Fruit fly (Drosophila melanogaster) ovary, adult (tissue): ENCODE data around the gene Fst.
A peak's percentile ranks its signal among the peaks of the same experiment; 100 is the strongest.

Experiments
- CG17801 ChIP-seq: fragments of 200-800 bp; optimal IDR thresholded peaks from 2 replicates; lab custom pipeline; 2019; ENCODE audit warnings: missing biosample characterization, mild to moderate bottlenecking, missing genetic modification characterization, moderate library complexity; ENCODE audit not compliant: partially characterized antibody

Gene Fst

dm6 chr3R:9640313-9640712 lies 5.6 kb downstream of the Fst start:
- no peak for TF ChIP-seq CG17801 (GFP tag; lab: Kevin White, UChicago)

- no peak for TF ChIP-seq CG17801 (GFP tag; lab: Kevin White, UChicago)
Measured at dm6 chr3R:9637882-9638281, 8.1 kb downstream of the Fst start, which contains the start of gene Dh44. Gene Dh44, plus strand, starts transcription at chr3R:9638182.

dm6 chr3R:9637361-9637760 lies 8.6 kb downstream of the Fst start, which contains the start of gene Scm:
Gene Scm, minus strand, starts transcription at chr3R:9637611.
- TF ChIP-seq CG17801 (GFP tag; lab: Kevin White, UChicago) = peak; percentile 47

DNA sequence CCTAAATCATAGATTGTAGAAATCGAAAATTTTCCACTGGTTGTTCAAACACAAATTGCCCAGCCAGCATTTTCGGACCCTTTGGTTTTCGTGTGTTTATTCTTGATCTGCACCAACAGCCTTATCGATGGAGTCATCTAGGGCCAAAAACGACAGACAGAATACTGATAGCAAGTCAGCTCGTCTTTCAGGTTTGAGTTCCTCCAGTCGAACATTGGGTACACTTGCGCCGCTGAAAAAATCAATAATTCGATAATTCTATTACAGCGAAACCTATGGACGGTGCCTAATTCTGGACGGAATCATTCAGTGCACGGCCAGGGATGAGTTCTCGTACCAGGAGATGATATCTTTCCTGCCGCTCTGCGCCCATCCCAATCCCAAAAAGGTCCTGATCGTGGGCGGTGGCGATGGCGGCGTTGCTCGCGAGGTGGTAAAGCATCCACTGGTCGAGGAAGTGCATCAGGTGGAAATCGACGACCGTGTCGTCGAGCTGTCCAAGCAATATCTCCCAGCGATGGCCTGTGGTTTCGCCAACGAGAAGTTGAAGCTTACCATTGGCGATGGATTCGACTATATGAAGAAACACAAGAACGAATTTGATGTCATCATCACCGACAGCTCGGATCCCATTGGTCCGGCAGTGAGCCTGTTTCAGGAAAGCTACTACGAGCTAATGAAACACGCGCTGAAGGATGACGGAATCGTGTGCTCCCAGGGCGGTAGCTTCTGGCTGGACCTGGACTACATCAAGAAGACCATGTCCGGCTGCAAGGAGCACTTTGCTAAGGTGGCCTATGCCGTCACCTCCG lies 13.6 kb downstream of the Fst start:
- TF ChIP-seq CG17801 (GFP tag; lab: Kevin White, UChicago) = no peak

DNA sequence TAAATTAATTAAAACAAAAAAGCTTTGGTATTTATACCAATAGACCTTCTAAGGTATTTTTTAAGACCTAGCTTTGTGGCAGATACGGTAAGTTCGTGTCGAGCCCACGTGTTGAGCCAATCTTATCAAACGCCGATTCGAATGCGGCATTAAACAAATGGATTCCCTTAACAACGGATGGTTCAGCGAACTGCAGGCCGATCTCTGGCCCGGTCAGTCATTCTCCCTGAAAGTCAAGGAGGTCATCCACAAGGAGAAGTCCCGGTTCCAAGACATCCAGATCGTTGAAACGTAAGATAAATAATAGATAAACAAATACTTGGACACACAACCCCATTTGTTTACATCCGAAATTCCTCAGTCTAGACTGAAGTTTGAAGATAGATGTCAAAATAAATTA lies 14.4 kb downstream of the Fst start, which contains the start of gene SpdS:
TSS of gene SpdS (plus strand) at position 78 of the 400 bp plus-strand sequence.
- TF ChIP-seq CG17801 (GFP tag; lab: Kevin White, UChicago) = no peak

- peak; percentile 73 for TF ChIP-seq CG17801 (GFP tag; lab: Kevin White, UChicago)
Measured at dm6 chr3R:9630633-9631095, 15.3 kb downstream of the Fst start, which contains the start of gene Calr. Gene Calr, minus strand, starts transcription at chr3R:9630851.

DNA sequence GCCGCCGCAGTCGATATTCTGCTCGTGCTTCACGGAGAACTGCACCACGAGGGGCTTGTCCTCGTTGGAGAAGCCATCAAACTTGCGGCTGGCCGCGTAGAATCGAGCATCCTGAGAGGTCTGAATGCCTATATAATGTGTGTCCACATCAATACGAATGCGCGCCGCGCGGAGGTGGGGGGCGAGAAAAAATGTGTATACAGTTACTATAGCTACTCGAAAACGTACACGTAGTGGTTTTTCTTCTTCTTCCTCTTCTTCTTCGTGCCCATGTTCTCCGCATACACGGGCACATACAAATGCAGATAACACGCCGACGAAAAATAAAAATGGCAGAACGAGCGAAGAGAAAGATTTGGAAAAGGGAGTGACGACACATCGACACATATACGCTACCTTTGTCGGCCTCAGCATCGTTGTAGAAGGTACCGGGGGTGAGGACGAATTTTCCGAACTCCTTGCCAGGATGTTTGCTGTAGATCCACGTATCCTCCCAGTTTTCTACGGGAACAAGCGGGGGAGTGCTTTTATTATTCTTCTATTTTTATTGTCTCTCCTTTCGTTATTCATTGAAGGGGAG lies 15.8 kb downstream of the Fst start:
- no peak for TF ChIP-seq CG17801 (GFP tag; lab: Kevin White, UChicago)

dm6 chr3R:9628607-9629006 lies 17.3 kb downstream of the Fst start:
- no peak for TF ChIP-seq CG17801 (GFP tag; lab: Kevin White, UChicago)

DNA sequence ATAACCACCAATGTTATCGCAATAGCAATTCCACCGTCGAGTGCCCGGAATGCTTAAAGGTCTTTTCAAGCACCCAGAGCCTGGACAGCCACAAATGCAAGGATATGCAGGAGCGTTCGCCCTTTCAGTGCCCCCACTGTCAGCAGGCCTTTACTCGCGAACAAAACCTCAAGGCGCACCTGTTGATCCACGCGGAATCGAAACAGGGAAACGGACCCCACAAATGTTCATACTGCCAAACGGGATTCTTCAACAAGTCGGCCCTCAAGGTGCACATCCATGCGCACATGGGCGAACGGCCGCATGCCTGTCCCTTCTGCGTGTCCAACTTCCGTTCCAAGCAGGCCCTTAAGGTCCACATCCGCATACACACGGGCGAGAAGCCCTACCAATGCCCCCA lies 17.9 kb downstream of the Fst start:
- TF ChIP-seq CG17801 (GFP tag; lab: Kevin White, UChicago) = no peak

dm6 chr3R:9626880-9627401 lies 19.0 kb downstream of the Fst start, which contains the start of the genes CG9427 and CG8319:
Gene CG9427, minus strand, starts transcription at chr3R:9626930.
Gene CG8319, plus strand, starts transcription at chr3R:9627321.
- TF ChIP-seq CG17801 (GFP tag; lab: Kevin White, UChicago) = peak; percentile 77

DNA sequence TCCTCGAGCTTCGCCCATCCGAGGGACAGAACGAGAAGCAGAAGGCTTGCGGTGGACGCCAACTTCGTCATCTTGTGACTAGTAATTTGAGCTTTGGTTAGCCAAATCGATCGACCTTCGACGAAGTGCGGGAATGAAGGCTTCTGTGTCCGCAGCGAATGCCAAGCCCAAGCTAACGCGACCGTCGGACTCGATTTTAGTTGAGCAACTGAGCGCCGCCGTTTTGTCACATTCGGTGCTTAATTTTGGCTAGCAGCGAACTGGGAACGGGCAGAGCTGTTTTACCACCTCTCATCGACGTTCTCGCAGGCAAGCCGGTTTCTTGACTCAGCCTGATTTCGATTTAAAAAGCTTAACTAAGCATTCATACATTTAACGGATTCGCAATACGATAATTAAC lies 19.7 kb downstream of the Fst start:
- TF ChIP-seq CG17801 (GFP tag; lab: Kevin White, UChicago) = no peak

DNA sequence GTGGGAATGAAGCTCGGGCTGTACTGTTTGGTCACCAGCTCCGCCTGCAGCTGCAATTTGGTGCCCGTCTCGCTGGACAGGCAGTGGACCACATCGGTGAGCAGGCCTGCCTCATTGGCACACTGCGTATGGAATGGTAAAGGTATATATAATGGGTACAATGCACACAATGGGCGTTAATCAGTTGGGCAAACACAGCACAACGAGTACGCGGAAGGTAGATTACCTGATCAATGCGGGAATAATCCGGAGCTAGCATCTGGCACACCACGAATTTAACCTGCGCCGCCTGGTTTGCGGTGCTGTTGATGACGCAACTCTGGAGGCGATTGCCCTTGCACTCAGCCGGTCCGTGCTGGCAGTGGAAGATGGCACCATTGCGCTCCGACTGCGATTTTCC lies 20.5 kb downstream of the Fst start:
- no peak for TF ChIP-seq CG17801 (GFP tag; lab: Kevin White, UChicago)

DNA sequence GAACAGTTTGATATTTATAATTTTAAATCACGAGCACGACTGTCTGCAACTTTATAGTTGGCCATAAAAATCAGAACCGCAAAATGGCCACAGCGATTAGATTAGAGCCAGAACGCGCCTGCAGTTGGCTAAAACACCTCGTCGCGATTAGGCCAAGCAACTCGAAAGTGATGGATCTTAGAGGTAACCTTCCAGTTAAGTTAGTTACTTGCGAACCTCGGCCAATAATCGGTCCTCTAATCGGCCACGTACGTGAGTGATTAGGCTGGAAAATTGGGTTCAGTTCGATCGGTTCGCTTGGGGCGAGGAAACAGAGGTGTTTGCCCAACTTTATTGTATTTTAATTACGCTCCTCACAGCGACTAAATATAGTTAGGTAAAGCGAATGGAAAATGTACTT lies 25.7 kb downstream of the Fst start:
- TF ChIP-seq CG17801 (GFP tag; lab: Kevin White, UChicago) = no peak

DNA sequence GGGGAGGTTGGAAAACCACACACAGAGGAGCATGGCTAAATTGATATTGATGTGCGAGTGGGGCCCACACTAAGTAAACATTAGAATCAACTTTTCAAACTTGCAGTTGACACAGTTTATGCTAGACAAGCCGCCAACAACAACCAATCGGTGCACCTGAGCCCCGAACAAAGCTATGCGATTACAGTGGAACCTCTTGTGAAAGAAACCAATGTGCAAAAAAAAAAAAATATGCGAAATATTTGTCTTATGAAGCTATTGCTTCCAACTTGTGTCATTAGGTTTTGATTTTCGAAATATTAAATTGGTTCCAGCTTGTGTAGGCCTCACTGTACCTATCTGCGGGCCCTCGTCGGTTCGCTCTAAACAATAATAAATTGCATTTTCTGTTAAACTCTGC lies 27.6 kb downstream of the Fst start:
- TF ChIP-seq CG17801 (GFP tag; lab: Kevin White, UChicago) = peak; percentile 85

DNA sequence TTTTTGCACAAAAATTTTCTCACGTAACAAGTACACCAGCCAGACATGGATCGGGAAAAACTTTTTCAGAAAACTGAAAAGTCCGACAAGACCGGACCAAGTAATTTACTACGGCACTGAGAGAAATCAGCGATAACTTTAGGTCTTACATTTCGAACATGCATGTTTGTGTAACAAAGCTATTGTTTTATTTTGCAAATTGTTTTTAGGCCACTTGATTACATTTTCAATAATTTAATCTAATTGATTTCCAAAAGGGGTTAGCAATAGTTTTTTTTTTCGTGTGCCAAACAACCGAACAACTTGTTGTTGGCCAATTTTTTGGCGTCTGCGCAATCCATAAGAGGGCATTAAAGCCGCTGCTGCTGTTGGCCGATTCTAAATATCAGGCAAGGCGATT lies 32.8 kb downstream of the Fst start:
- no peak for TF ChIP-seq CG17801 (GFP tag; lab: Kevin White, UChicago)
